Fruit fly (Drosophila melanogaster): ENCODE results near the gene CG13445.
A peak's percentile ranks its signal among the peaks of the same experiment; 100 is the strongest.

CG13445 gene

DNA sequence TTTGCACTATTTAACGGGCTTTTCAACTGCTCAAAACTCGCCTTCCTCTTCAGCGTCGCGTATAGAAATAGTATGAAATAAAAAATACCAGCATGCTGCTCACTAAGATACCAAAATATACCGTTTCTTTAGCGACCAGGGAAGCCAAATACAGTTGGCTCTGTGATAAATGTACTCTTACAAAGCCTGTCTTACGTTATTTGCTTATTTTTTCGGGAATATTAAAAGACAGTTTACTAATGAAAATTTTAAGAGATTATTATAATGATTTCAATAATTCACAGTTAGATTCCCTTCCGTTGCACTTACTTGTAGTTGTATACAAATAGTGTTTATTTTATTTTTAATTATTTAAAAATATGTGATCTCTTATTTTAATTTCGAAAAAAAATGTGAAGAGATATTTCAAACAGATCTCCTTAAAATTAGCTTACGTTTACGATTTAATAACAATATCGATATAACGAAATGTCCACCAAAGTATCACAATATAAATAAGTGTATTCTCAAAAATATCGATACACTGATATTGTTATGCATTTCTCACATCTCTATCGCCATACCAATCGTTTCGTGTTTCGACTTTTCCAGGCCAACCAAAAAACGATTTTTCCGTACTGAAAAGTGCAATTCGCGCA is 17.2 kb downstream of the CG13445 start, which contains the start of the genes DCP2 and dbo (continued):
- TF ChIP-seq ssp (GFP tag; IDR thresholded peaks at IDR 0.05) (peak; percentile 42), NC2α (GFP tag; optimal IDR thresholded peaks at IDR 0.05) (no peak), CG17359 (tag; optimal IDR thresholded peaks at IDR 0.05) (peak; percentile 75), CG3407 (GFP tag; optimal IDR thresholded peaks at IDR 0.05) (no peak), Dad (GFP tag; optimal IDR thresholded peaks at IDR 0.05) (peak; percentile 27), grau (tag; optimal IDR thresholded peaks at IDR 0.05) (peak; percentile 96), dmrt11E (tag; optimal IDR thresholded peaks at IDR 0.05) (peak; percentile 34), sisA (GFP tag; IDR thresholded peaks at IDR 0.05) (peak; percentile 69), zfh1 (GFP tag; IDR thresholded peaks at IDR 0.05) (peak; percentile 57; the same call in 2 of the 3 replicates), nerfin-1 (tag; optimal IDR thresholded peaks at IDR 0.05) (peak; percentile 28), Med (GFP tag) (peak; percentile 86), her (GFP tag; optimal IDR thresholded peaks at IDR 0.05) (no peak), hkb (optimal IDR thresholded peaks at IDR 0.05) (no peak), hkb (GFP tag; IDR thresholded peaks at IDR 0.05) (peak; percentile 74), ara (GFP tag; IDR thresholded peaks at IDR 0.05) (peak; percentile 25; the same call in 1 of the 2 replicates), CG13296 (GFP tag; optimal IDR thresholded peaks at IDR 0.05) (peak; percentile 75), tna (GFP tag; IDR thresholded peaks at IDR 0.05; ENCODE audit: partially characterized antibody) (peak; percentile 67), fd3F (GFP tag; optimal IDR thresholded peaks at IDR 0.05) (peak; percentile 74), Neu2 (GFP tag; optimal IDR thresholded peaks at IDR 0.05; ENCODE audit: borderline replicate concordance) (no peak), Optix (GFP tag; IDR thresholded peaks at IDR 0.05) (no peak), CG6683 (GFP tag; optimal IDR thresholded peaks at IDR 0.05) (no peak), Fer1 (GFP tag; optimal IDR thresholded peaks at IDR 0.05) (peak; percentile 36), Ets65A (GFP tag) (peak; percentile 92), vvl (GFP tag; IDR thresholded peaks at IDR 0.05) (peak; percentile 74; the same call in 1 of the 2 replicates), CG31365 (tag; optimal IDR thresholded peaks at IDR 0.05) (no peak), ap (GFP tag; IDR thresholded peaks at IDR 0.05) (no peak), Six4 (GFP tag; optimal IDR thresholded peaks at IDR 0.05) (peak; percentile 23), pan (optimal IDR thresholded peaks at IDR 0.05) (no peak), pan (GFP tag; optimal IDR thresholded peaks at IDR 0.05 in 1 of 2, IDR thresholded peaks at IDR 0.05 in 1 of 2) (peak in 1 of 2 experiments; percentile 53), MESR4 (GFP tag; optimal IDR thresholded peaks at IDR 0.05) (no peak), CG33557 (GFP tag; optimal IDR thresholded peaks at IDR 0.05) (peak; percentile 32), CG11696 (GFP tag; IDR thresholded peaks at IDR 0.05) (0 out of 2 replicates have a peak, but pooled peaks have one; percentile 17), kay (GFP tag; optimal IDR thresholded peaks at IDR 0.05) (no peak)

dm6 chr3L:15826985-15827635 is 17.8 kb downstream of the CG13445 start:
- TF ChIP-seq CG14860 (GFP tag; IDR thresholded peaks at IDR 0.05; ENCODE audit: partially characterized antibody) (no peak), CG12299 (tag; optimal IDR thresholded peaks at IDR 0.05) (peak; percentile 87), Hr51 (GFP tag; optimal IDR thresholded peaks at IDR 0.05) (peak; percentile 5 to 91), nerfin-2 (GFP tag; IDR thresholded peaks at IDR 0.05; ENCODE audit: partially characterized antibody) (0 out of 2 replicates have a peak, but pooled peaks have one; percentile 3), Sox100B (GFP tag; optimal IDR thresholded peaks at IDR 0.05) (peak; percentile 92), CG33213 (GFP tag; optimal IDR thresholded peaks at IDR 0.05) (no peak), Bteb2 (GFP tag; optimal IDR thresholded peaks at IDR 0.05) (peak; percentile 47), cato (GFP tag; optimal IDR thresholded peaks at IDR 0.05; ENCODE audit: borderline replicate concordance) (peak; percentile 40), CG7928 (GFP tag; optimal IDR thresholded peaks at IDR 0.05) (no peak), CG15011 (GFP tag; optimal IDR thresholded peaks at IDR 0.05) (peak; percentile 57), Dp (GFP tag; optimal IDR thresholded peaks at IDR 0.05) (no peak), Trl (optimal IDR thresholded peaks at IDR 0.05) (no peak), Trl (GFP tag; optimal IDR thresholded peaks at IDR 0.05) (peak; percentile 51), Hmx (GFP tag; optimal IDR thresholded peaks at IDR 0.05) (no peak), CG2120 (GFP tag; optimal IDR thresholded peaks at IDR 0.05) (peak; percentile 89), Drgx (GFP tag; IDR thresholded peaks at IDR 0.05) (peak; percentile 82), Dip3 (GFP tag; optimal IDR thresholded peaks at IDR 0.05) (peak; percentile 34), slp2 (GFP tag; optimal IDR thresholded peaks at IDR 0.05) (peak; percentile 22)
